Fruit fly (Drosophila melanogaster) Kc167 (cell line): ENCODE results near the gene PGRP-LF.

Experiments
- Myc ChIP-seq: fragments of >200 bp; optimal IDR thresholded peaks from 2 replicates; lab custom pipeline; 2017; ENCODE audit warnings: missing external identifiers
- Sin3A ChIP-seq: fragments of >200 bp; optimal IDR thresholded peaks from 2 replicates; lab custom pipeline; 2018; ENCODE audit warnings: missing external identifiers
- h ChIP-seq: fragments of >200 bp; optimal IDR thresholded peaks from 3 replicates; lab custom pipeline; 2018; ENCODE audit warnings: missing external identifiers
- insv ChIP-seq: fragments of >200 bp; optimal IDR thresholded peaks from 3 replicates; lab custom pipeline; 2018; ENCODE audit warnings: missing external identifiers
- psq ChIP-seq: fragments of >200 bp; optimal IDR thresholded peaks from 2 replicates; lab custom pipeline; 2017; ENCODE audit warnings: missing external identifiers

DNA sequence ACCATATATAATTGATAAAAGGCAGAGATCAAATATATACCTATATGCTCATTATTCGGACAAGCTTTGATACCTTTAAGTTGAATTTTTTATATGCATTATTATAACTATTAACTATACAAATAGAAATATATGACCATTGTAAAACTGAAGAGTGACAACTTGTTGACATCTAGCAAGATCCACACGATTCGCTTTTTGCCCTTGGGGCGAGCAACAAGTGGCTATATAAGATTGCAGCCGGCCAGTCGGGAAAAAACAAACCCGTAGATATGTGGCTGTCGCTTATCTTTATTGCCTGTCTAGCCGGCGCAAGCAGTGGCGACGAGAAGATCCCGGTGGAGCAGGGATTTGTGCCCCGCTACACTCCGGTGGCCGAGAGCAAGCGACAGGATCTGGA lies 12.5 kb downstream of the PGRP-LF start, which contains the start of gene CG34456:
- TF ChIP-seq h (lab: Kevin White, UChicago) = no peak
- TF ChIP-seq Myc = no peak
- TF ChIP-seq psq (lab: Kevin White, UChicago) = no peak
- no peak for TF ChIP-seq Sin3A (lab: Kevin White, UChicago)
- TF ChIP-seq insv (lab: Kevin White, UChicago) = no peak
